Fruit fly (Drosophila melanogaster) whole organism, pupa: ENCODE data around the gene ppk31.

ENCODE experiments used
- CG15710 ChIP-seq: fragments of 200-800 bp; sonication (Bioruptor generic); optimal IDR thresholded peaks from 2 replicates; lab custom pipeline; 2018; ENCODE audit warnings: missing biosample characterization, mild to moderate bottlenecking, missing genetic modification characterization, moderate library complexity
- CG17806 ChIP-seq: fragments of 200-800 bp; sonication (Bioruptor generic); optimal IDR thresholded peaks from 2 replicates; lab custom pipeline; 2018; ENCODE audit warnings: missing biosample characterization, mild to moderate bottlenecking, missing genetic modification characterization, moderate library complexity
- CG34367 ChIP-seq: fragments of 200-800 bp; sonication (Bioruptor generic); optimal IDR thresholded peaks from 2 replicates; lab custom pipeline; 2018; ENCODE audit warnings: missing biosample characterization, mild to moderate bottlenecking, missing genetic modification characterization
- CG4496 ChIP-seq: fragments of 200-800 bp; sonication (Bioruptor generic); IDR thresholded peaks from 3 replicates; pipeline ENCODE4 v1.3.6; 2022; ENCODE audit warnings: missing biosample characterization, missing genetic modification characterization
- D1 ChIP-seq: fragments of 200-800 bp; sonication (Bioruptor generic); optimal IDR thresholded peaks from 2 replicates; lab custom pipeline; 2018; ENCODE audit warnings: missing biosample characterization, mild to moderate bottlenecking, missing genetic modification characterization, moderate library complexity
- EcR ChIP-seq: fragments of 200-800 bp; sonication (Bioruptor generic); optimal IDR thresholded peaks from 3 replicates; lab custom pipeline; 2019; ENCODE audit warnings: missing biosample characterization, missing genetic modification characterization, mild to moderate bottlenecking, moderate library complexity, missing genetic modification reagents
- Ets98B ChIP-seq: fragments of 200-800 bp; sonication (Bioruptor generic); IDR thresholded peaks from 2 replicates; pipeline ENCODE4 v1.3.6; 2022; ENCODE audit warnings: missing biosample characterization, missing genetic modification characterization
- Pif1B ChIP-seq: fragments of 200-800 bp; sonication (Bioruptor generic); optimal IDR thresholded peaks from 3 replicates; lab custom pipeline; 2016; ENCODE audit warnings: missing biosample characterization, missing genetic modification characterization
- fd96Ca ChIP-seq: fragments of 200-800 bp; sonication (Bioruptor generic); IDR thresholded peaks from 3 replicates; pipeline ENCODE4 v1.3.6; 2022; ENCODE audit warnings: missing biosample characterization, missing genetic modification characterization
- gl ChIP-seq: fragments of 200-800 bp; sonication (Bioruptor generic); optimal IDR thresholded peaks from 2 replicates; lab custom pipeline; 2018; ENCODE audit warnings: missing biosample characterization, mild to moderate bottlenecking, missing genetic modification characterization

- TF ChIP-seq CG4496 (no peak), CG17806 (tag; lab: Kevin White, UChicago) (no peak), CG34367 (tag; lab: Kevin White, UChicago) (no peak), Pif1B (GFP tag; lab: Kevin White, UChicago) (no peak), fd96Ca (GFP tag; lab: Robert Waterston, UW) (no peak), EcR (no peak), Ets98B (GFP tag; lab: Robert Waterston, UW) (no peak), CG15710 (tag; lab: Kevin White, UChicago) (no peak), D1 (tag; lab: Kevin White, UChicago) (no peak), gl (tag; lab: Kevin White, UChicago) (no peak)
These were observed 38.3 kb upstream of the ppk31 start, which contains the start of gene CG6059 for dm6 chr3R:27124588-27124987.
